Worm (Caenorhabditis elegans) whole organism, mixed stage, embryonic: ENCODE results near the gene F59D12.2.
A peak's percentile ranks its signal among the peaks of the same experiment; 100 is the strongest.

Source experiments
- ceh-39 ChIP-seq: fragments of 150-350 bp; optimal IDR thresholded peaks from 2 replicates; lab custom pipeline; 2014; ENCODE audit warnings: missing biosample characterization, missing genetic modification characterization
- ceh-83 ChIP-seq: fragments of 200-800 bp; sonication (Bioruptor generic); optimal IDR thresholded peaks from 2 replicates; lab custom pipeline; 2018; ENCODE audit warnings: mild to moderate bottlenecking, missing genetic modification characterization, missing compliant biosample characterization
- elt-3 ChIP-seq: fragments of 150-350 bp; optimal IDR thresholded peaks from 2 replicates; lab custom pipeline; 2014; ENCODE audit warnings: missing biosample characterization, missing genetic modification characterization
- mep-1 ChIP-seq: fragments of 150-350 bp; optimal IDR thresholded peaks from 2 replicates; lab custom pipeline; 2017; ENCODE audit warnings: missing biosample characterization, missing genetic modification reagents, missing genetic modification characterization, inconsistent platforms
- nhr-12 ChIP-seq: fragments of 150-350 bp; optimal IDR thresholded peaks from 2 replicates; lab custom pipeline; 2014; ENCODE audit warnings: missing biosample characterization, missing genetic modification characterization
- snpc-4 ChIP-seq: fragments of 150-350 bp; optimal IDR thresholded peaks from 2 replicates; lab custom pipeline; 2014; ENCODE audit warnings: missing biosample characterization, missing genetic modification characterization
- sptf-1 ChIP-seq: sonication (generic microtip); optimal IDR thresholded peaks from 2 replicates; lab custom pipeline; 2017; ENCODE audit warnings: mild to moderate bottlenecking, missing genetic modification characterization, moderate library complexity, missing compliant biosample characterization

ce11 chrX:15653196-15653595 lies 22.3 kb downstream of the F59D12.2 start:
- TF ChIP-seq elt-3 (tag; lab: Kevin White, UChicago) (no peak), ceh-83 (GFP tag; lab: Kevin White, UChicago) (no peak), mep-1 (no peak), nhr-12 (tag; lab: Kevin White, UChicago) (no peak), sptf-1 (tag; lab: Kevin White, UChicago) (peak; percentile 12), ceh-39 (no peak), snpc-4 (no peak)
